Worm (Caenorhabditis elegans) whole organism, late embryonic: Measurements from ENCODE around the gene srh-75.

Experiments used
- ama-1 ChIP-seq: fragments of 150-350 bp; optimal IDR thresholded peaks from 2 replicates; lab custom pipeline; 2014
- ceh-14 ChIP-seq: sonication (generic microtip); optimal IDR thresholded peaks from 2 replicates; lab custom pipeline; 2016; ENCODE audit warnings: missing genotype, missing genetic modification characterization, missing compliant biosample characterization
- ceh-30 ChIP-seq: fragments of 150-350 bp; optimal IDR thresholded peaks from 2 replicates; lab custom pipeline; 2014; ENCODE audit warnings: missing biosample characterization, missing genetic modification characterization
- ceh-48 ChIP-seq: sonication (generic microtip); optimal IDR thresholded peaks from 2 replicates; lab custom pipeline; 2016; ENCODE audit warnings: missing genetic modification characterization, inconsistent platforms, missing compliant biosample characterization
- ceh-9 ChIP-seq: sonication (generic microtip); optimal IDR thresholded peaks from 2 replicates; lab custom pipeline; 2016; ENCODE audit warnings: mild to moderate bottlenecking, missing genetic modification characterization, inconsistent platforms, missing compliant biosample characterization
- ets-4 ChIP-seq: sonication (generic microtip); optimal IDR thresholded peaks from 2 replicates; lab custom pipeline; 2016; ENCODE audit warnings: missing genetic modification characterization, missing compliant biosample characterization
- eyg-1 ChIP-seq: sonication (generic microtip); optimal IDR thresholded peaks from 2 replicates; lab custom pipeline; 2016; ENCODE audit warnings: missing genotype, missing genetic modification characterization, missing compliant biosample characterization
- lim-6 ChIP-seq: sonication (generic microtip); optimal IDR thresholded peaks from 2 replicates; lab custom pipeline; 2016; ENCODE audit warnings: missing genetic modification characterization, missing compliant biosample characterization
- lin-11 ChIP-seq: fragments of 200-800 bp; sonication (Bioruptor generic); optimal IDR thresholded peaks from 2 replicates; lab custom pipeline; 2018; ENCODE audit warnings: mild to moderate bottlenecking, missing genetic modification characterization, missing compliant biosample characterization
- pha-4 ChIP-seq: fragments of 150-350 bp; optimal IDR thresholded peaks from 2 replicates; lab custom pipeline; 2018; ENCODE audit warnings: missing biosample characterization, missing genetic modification reagents, missing genetic modification characterization
- tbx-2 ChIP-seq: sonication (generic microtip); optimal IDR thresholded peaks from 2 replicates; lab custom pipeline; 2016; ENCODE audit warnings: missing genetic modification characterization, missing compliant biosample characterization
- unc-3 ChIP-seq, 2 experiments: fragments of 200-800 bp in 1 of 2; sonication (Bioruptor generic) in 1 of 2; sonication (generic microtip) in 1 of 2; conservative IDR thresholded peaks in 1 of 2; optimal IDR thresholded peaks in 1 of 2; 2 replicates each; pipeline versions ENCODE4 v1.3.6 to Lab custom; 2016 to 2022; ENCODE audit warnings: missing compliant biosample characterization in 2 of 2, missing genetic modification characterization in 2 of 2, missing genetic modification reagents in 1 of 2
- unc-55 ChIP-seq: sonication (generic microtip); optimal IDR thresholded peaks from 2 replicates; lab custom pipeline; 2017; ENCODE audit warnings: missing biosample characterization, missing genetic modification reagents, missing genetic modification characterization

DNA sequence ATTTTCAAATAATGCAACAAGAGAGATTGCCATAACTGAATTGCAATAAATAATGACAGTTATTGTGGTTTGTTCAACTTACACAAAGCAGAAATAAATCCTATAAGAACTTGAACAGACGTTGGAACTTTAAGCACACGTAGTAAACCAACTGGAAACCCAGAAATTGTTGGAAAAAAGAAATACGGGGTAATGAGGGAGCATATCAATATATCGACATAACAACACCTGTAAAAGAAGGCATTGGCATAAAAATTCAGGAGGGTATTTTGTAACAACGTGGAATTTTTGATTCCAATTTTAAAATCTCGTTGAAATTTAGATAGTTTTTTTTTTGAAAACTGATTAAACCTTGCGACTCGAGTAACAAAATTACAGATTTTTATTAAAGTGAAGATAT, 459 bp downstream of the srh-75 start:
- TF ChIP-seq tbx-2 (tag; lab: Kevin White, UChicago) = no peak
- no peak for TF ChIP-seq ceh-14
- no peak for TF ChIP-seq unc-55 (GFP tag; lab: Kevin White, UChicago)
- TF ChIP-seq eyg-1 = no peak
- TF ChIP-seq lin-11 (tag; lab: Kevin White, UChicago) = no peak
- TF ChIP-seq pha-4 = no peak
- TF ChIP-seq ceh-9 (tag; lab: Kevin White, UChicago) = no peak
- TF ChIP-seq ama-1 (lab: Kevin White, UChicago) = no peak
- TF ChIP-seq ceh-48 (tag; lab: Kevin White, UChicago) = no peak
- no peak for TF ChIP-seq lim-6 (tag; lab: Kevin White, UChicago)
- no peak for TF ChIP-seq unc-3 (GFP tag; conservative IDR thresholded peaks at IDR 0.05; lab: Robert Waterston, UW)
- TF ChIP-seq unc-3 (tag; optimal IDR thresholded peaks at IDR 0.05; lab: Kevin White, UChicago) = no peak
- TF ChIP-seq ets-4 (tag; lab: Kevin White, UChicago) = no peak
- no peak for TF ChIP-seq ceh-30 (tag; lab: Kevin White, UChicago)
